Worm (Caenorhabditis elegans): ENCODE measurements around the gene rmh-2.

DNA sequence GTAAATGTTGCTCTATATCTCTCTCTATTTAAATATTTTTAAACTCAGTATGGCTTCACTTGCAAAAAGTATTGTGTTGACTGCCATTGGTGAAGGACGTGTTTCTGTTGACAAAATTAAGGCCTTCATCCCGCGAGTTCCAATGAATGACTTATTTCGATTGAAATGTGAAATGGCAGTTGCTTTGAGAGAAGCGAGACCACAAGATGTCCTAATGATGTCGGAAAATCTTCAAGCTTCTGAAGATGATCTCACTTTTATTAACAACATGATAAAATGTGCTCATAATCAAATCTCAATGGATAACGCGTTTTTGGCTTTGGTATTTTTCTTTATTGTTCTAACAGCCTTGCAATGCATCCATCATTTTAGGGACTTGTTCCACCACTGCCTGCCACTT, 9.3 kb downstream of the rmh-2 start, which contains the start of gene ceh-75:
- TF ChIP-seq nhr-237 (tag; optimal IDR thresholded peaks at IDR 0.05) (no peak), fos-1 (tag; optimal IDR thresholded peaks at IDR 0.05) (no peak), lin-13 (GFP tag; optimal IDR thresholded peaks at IDR 0.05) (no peak), nhr-6 (tag; optimal IDR thresholded peaks at IDR 0.05) (no peak), unc-55 (GFP tag; optimal IDR thresholded peaks at IDR 0.05) (no peak), elt-3 (tag; optimal IDR thresholded peaks at IDR 0.05) (no peak), aly-2 (tag; optimal IDR thresholded peaks at IDR 0.05) (no peak), elt-1 (tag; optimal IDR thresholded peaks at IDR 0.05) (no peak), egl-27 (tag; optimal IDR thresholded peaks at IDR 0.05) (no peak)

Data from whole organism, L2 larva.